Worm (Caenorhabditis elegans) whole organism, midembryonic: ENCODE data around the gene K02F3.12.

Experiments
- T22C8.4 ChIP-seq: fragments of 200-800 bp; sonication (Bioruptor generic); IDR thresholded peaks from 2 replicates; pipeline ENCODE4 v1.3.6; 2022; ENCODE audit warnings: missing genetic modification characterization, missing compliant biosample characterization
- cog-1 ChIP-seq: sonication (generic microtip); optimal IDR thresholded peaks from 2 replicates; lab custom pipeline; 2016; ENCODE audit warnings: missing genetic modification characterization, missing compliant biosample characterization
- flt-1 ChIP-seq: fragments of 200-800 bp; sonication (Bioruptor generic); IDR thresholded peaks from 2 replicates; pipeline ENCODE4 v1.3.6; 2022; ENCODE audit warnings: missing genetic modification characterization, missing compliant biosample characterization
- klf-2 ChIP-seq: fragments of 200-800 bp; sonication (Bioruptor generic); conservative IDR thresholded peaks from 2 replicates; pipeline ENCODE4 v1.3.6; 2022; ENCODE audit warnings: missing genetic modification reagents, missing genetic modification characterization, missing compliant biosample characterization
- med-1 ChIP-seq: sonication (generic microtip); optimal IDR thresholded peaks from 2 replicates; lab custom pipeline; 2017; ENCODE audit warnings: missing genetic modification characterization, mild to moderate bottlenecking, missing compliant biosample characterization, antibody characterized with exemption, missing genetic modification reagents; ENCODE audit not compliant: insufficient read depth
- ref-1 ChIP-seq: fragments of 200-800 bp; sonication (Bioruptor generic); conservative IDR thresholded peaks from 2 replicates; pipeline ENCODE4 v1.3.6; 2022; ENCODE audit warnings: missing genetic modification reagents, missing genetic modification characterization, missing compliant biosample characterization
- tab-1 ChIP-seq: fragments of 200-800 bp; sonication (Bioruptor generic); IDR thresholded peaks from 2 replicates; pipeline ENCODE4 v1.3.6; 2022; ENCODE audit warnings: missing genetic modification characterization, missing compliant biosample characterization
- ztf-23 ChIP-seq: fragments of 200-800 bp; sonication (Bioruptor generic); IDR thresholded peaks from 2 replicates; pipeline ENCODE4 v1.3.6; 2022; ENCODE audit warnings: missing genetic modification reagents, missing genetic modification characterization, missing compliant biosample characterization
- ztf-29 ChIP-seq: fragments of 200-800 bp; sonication (Bioruptor generic); IDR thresholded peaks from 2 replicates; pipeline ENCODE4 v1.3.6; 2022; ENCODE audit warnings: missing genetic modification reagents, missing genetic modification characterization, missing compliant biosample characterization

Gene K02F3.12

DNA sequence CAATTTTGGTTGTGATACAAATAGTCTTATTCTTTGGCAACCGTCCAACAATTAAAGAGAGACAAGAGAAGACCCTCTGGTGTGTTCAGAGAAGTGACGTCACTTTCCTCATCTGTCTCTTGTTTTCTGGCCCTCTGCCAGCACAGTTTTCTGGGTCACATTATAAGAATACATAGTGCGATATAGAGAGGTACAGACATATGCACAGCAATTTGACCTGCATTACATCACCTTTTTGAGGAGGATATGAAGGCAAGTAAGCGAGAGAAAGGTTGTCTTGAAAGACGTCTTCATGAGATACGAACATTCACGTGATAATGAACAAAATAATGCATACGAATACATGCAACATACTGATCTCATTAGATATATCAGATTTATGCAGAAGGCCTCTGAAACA is 14.2 kb downstream of the K02F3.12 start:
- TF ChIP-seq ztf-23 (GFP tag; lab: Robert Waterston, UW) (no peak), ztf-29 (GFP tag; lab: Robert Waterston, UW) (no peak), klf-2 (GFP tag; lab: Robert Waterston, UW) (no peak), ref-1 (GFP tag; lab: Robert Waterston, UW) (no peak), tab-1 (GFP tag; lab: Robert Waterston, UW) (no peak), T22C8.4 (GFP tag; lab: Robert Waterston, UW) (no peak), med-1 (GFP tag; lab: Kevin White, UChicago) (no peak)

DNA sequence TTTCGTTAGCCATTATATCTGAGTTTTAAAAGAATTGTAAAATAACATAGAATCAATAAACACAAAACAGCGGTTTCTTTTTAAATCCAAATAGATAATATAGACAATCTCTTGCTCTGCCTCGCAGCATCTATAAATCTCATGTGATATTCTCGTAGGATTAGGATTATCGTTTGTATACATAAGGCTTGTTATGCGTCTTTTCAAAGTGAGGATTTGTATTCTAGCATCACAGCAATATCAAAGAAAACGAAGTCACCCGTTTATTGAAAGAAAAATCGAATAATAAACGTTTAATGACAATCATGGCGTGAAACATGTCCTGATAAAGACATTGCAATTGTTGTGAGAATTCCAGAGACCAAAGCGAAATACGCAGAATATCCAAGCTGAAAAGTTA is 16.0 kb downstream of the K02F3.12 start, which contains the start of the genes T24C4.3 and clc-20:
Gene T24C4.3 (minus strand): TSS at position 101 of the 400 bp plus-strand sequence.
Gene clc-20 (plus strand): TSS at position 211 of the 400 bp plus-strand sequence.
- TF ChIP-seq med-1 (GFP tag; lab: Kevin White, UChicago) (no peak), ref-1 (GFP tag; lab: Robert Waterston, UW) (no peak), ztf-29 (GFP tag; lab: Robert Waterston, UW) (no peak), ztf-23 (GFP tag; lab: Robert Waterston, UW) (no peak), cog-1 (tag; lab: Kevin White, UChicago) (no peak), T22C8.4 (GFP tag; lab: Robert Waterston, UW) (no peak), flt-1 (no peak), klf-2 (GFP tag; lab: Robert Waterston, UW) (no peak), tab-1 (GFP tag; lab: Robert Waterston, UW) (no peak)

DNA sequence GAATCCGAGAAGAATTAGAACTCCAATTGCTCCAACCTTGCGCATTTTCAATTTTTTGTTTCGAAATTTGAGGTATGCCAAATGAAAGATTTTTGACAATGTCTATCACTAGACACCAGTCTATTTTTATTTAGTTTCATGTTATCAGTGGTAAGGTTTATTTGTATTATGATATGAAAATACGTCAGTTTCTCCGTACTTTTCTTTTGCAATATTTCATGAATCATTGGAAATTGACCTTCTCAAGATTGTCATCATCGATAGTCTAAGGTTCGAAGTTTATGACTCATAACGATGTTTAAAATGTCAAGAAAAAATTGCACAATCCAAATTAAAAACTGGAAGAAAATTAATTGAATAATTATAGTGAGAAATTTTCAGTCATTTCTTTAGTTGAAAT is 17.1 kb downstream of the K02F3.12 start, which contains the start of gene clc-19:
Gene clc-19 (minus strand): TSS at position 135 of the 400 bp plus-strand sequence.
- no peak for TF ChIP-seq ztf-29 (GFP tag; lab: Robert Waterston, UW)

DNA sequence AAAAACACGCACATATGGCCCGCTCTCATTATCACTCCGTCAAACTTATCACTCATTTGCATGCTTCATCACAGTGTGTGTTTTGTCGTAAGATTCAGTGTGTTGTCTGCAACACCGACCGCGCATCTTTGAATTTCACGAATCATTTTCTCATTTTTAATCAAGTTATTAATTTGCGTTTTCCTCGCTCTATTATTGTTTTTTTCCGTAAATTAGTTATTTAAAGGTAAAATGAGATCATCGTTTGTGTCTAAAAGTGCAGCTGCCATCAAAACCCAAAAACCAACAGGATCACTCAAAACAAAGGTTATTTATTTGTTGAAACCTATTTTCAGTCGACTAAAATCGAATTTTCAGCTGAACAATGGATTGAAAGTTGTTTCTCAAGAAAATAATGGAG is 23.3 kb downstream of the K02F3.12 start, which contains the start of the genes T24C4.5 and ucr-2.3:
Gene T24C4.5 (minus strand): TSS at position 101 of the 400 bp plus-strand sequence.
Gene ucr-2.3 (plus strand): TSS at position 227 of the 400 bp plus-strand sequence.
- TF ChIP-seq cog-1 (tag; lab: Kevin White, UChicago): no peak
- TF ChIP-seq ztf-23 (GFP tag; lab: Robert Waterston, UW): no peak
- no peak for TF ChIP-seq klf-2 (GFP tag; lab: Robert Waterston, UW)
- no peak for TF ChIP-seq T22C8.4 (GFP tag; lab: Robert Waterston, UW)
- no peak for TF ChIP-seq flt-1
- TF ChIP-seq tab-1 (GFP tag; lab: Robert Waterston, UW): no peak
- TF ChIP-seq ref-1 (GFP tag; lab: Robert Waterston, UW): no peak
- no peak for TF ChIP-seq ztf-29 (GFP tag; lab: Robert Waterston, UW)
- TF ChIP-seq med-1 (GFP tag; lab: Kevin White, UChicago): no peak

DNA sequence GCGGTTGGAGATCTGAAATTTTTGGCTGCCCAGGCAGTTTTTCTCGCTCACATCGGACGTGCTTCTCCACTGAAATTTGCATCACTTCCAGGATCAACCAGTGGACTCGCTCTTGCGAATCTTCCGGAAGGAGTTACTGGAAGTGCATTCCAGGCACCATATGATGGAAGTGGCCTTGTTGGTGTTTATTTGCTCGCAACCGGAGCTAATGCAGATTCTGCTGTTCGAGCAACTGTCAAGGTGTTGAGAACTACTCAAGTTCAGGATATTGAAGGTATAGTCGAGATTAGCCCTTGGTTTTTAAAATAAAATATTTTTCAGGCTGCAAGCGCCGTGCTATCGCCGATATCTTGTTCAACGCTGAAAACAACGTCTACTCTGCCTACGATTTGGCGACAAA is 24.5 kb downstream of the K02F3.12 start:
- TF ChIP-seq flt-1 (no peak), ztf-23 (GFP tag; lab: Robert Waterston, UW) (no peak), klf-2 (GFP tag; lab: Robert Waterston, UW) (no peak), tab-1 (GFP tag; lab: Robert Waterston, UW) (no peak)

DNA sequence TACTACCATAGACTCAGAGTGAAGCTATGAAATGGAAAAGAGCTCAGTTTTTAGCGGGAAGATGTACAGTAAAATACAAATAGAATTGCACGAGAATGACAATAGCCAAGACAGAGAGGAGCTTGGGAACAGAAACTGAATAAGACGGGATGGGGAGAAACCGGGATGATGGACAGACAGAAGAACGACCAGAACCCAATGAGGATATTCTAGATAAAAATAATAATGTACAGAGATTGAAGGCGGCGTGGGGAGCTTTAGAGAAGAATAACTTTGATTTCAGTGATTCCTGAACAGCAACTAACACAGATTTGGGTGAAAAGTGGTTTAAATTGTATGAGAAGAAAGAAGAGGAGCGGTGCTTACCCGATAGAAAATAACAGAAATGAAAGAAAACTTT is 25.1 kb downstream of the K02F3.12 start:
- TF ChIP-seq flt-1 (no peak), cog-1 (tag; lab: Kevin White, UChicago) (no peak), klf-2 (GFP tag; lab: Robert Waterston, UW) (no peak), tab-1 (GFP tag; lab: Robert Waterston, UW) (no peak), T22C8.4 (GFP tag; lab: Robert Waterston, UW) (no peak), med-1 (GFP tag; lab: Kevin White, UChicago) (no peak), ztf-23 (GFP tag; lab: Robert Waterston, UW) (no peak), ref-1 (GFP tag; lab: Robert Waterston, UW) (no peak), ztf-29 (GFP tag; lab: Robert Waterston, UW) (no peak)

DNA sequence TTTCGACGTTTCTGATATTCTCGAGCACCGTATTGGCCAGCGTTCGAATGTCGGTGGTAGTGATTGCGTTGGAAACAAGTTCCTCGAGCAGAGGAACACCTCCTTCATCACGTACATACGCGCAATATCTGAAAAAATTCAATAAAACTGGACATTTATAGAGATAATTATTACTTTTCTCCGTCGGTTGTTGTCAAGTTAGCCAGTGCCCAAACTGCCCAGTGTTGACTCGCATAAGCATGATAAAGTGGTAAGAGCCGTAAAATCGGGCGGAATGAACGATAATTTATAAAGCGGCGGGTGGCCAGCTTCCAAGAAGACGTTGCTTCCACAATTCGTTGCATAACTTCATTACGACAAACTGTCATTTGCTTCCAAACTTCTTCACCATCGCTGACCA is 27.2 kb downstream of the K02F3.12 start:
- no peak for TF ChIP-seq klf-2 (GFP tag; lab: Robert Waterston, UW)
- no peak for TF ChIP-seq T22C8.4 (GFP tag; lab: Robert Waterston, UW)
- no peak for TF ChIP-seq tab-1 (GFP tag; lab: Robert Waterston, UW)
- no peak for TF ChIP-seq ztf-29 (GFP tag; lab: Robert Waterston, UW)
- no peak for TF ChIP-seq ref-1 (GFP tag; lab: Robert Waterston, UW)
- no peak for TF ChIP-seq ztf-23 (GFP tag; lab: Robert Waterston, UW)
- TF ChIP-seq cog-1 (tag; lab: Kevin White, UChicago): no peak
- TF ChIP-seq flt-1: no peak
- no peak for TF ChIP-seq med-1 (GFP tag; lab: Kevin White, UChicago)

DNA sequence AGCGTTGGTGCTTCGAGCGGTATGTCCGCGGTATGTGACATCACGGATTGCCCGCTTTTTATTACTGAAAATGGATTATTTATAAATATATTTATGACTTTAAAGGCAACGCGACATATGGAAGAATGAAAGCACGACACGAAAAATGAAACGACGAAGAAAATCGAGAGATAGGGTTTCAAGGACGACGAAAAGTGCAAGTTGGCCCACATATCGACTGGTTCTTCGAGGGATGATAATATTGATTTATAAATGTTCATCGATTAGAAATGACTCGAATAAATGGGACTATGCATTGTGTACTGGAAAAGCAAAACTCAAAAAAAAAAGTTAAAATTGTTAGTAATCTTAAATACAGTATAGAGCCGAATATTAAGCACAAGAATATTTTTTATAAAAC is 30.4 kb downstream of the K02F3.12 start, which contains the start of gene zer-1:
Gene zer-1 (minus strand): TSS at position 68 of the 400 bp plus-strand sequence.
- TF ChIP-seq ref-1 (GFP tag; lab: Robert Waterston, UW) (no peak), tab-1 (GFP tag; lab: Robert Waterston, UW) (no peak), cog-1 (tag; lab: Kevin White, UChicago) (no peak), ztf-29 (GFP tag; lab: Robert Waterston, UW) (no peak)

DNA sequence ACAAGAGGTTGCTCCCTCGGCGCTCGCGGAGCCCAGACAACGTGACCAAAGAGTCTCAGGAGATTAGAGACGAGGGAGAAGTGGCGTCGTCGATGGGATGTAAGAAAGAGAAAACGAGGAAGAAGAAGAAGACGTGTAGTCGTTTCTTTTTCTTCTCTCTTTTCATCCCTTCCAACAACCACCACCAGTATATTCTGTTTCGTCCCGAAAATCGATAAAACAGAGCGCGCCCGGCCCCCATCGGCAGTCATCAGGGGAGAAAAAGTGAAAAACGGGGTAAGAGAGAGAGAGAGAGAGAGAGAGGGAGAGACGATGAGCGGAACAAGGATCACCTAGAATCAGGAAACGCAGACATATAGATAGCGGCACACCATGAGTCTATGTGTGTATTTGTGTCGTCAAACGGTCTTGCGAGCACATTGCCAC is 31.5 kb downstream of the K02F3.12 start:
- TF ChIP-seq med-1 (GFP tag; lab: Kevin White, UChicago): no peak
- TF ChIP-seq ztf-29 (GFP tag; lab: Robert Waterston, UW): no peak
- no peak for TF ChIP-seq tab-1 (GFP tag; lab: Robert Waterston, UW)
- TF ChIP-seq flt-1: 0 out of 2 replicates have a peak, but pooled peaks have one; percentile 34
- no peak for TF ChIP-seq ref-1 (GFP tag; lab: Robert Waterston, UW)
- TF ChIP-seq klf-2 (GFP tag; lab: Robert Waterston, UW): no peak
- no peak for TF ChIP-seq ztf-23 (GFP tag; lab: Robert Waterston, UW)
- TF ChIP-seq T22C8.4 (GFP tag; lab: Robert Waterston, UW): peak; percentile 90
- TF ChIP-seq cog-1 (tag; lab: Kevin White, UChicago): peak; percentile 75
